Fruit fly (Drosophila melanogaster): ENCODE measurements around the gene CG10300.

Gene CG10300

DNA sequence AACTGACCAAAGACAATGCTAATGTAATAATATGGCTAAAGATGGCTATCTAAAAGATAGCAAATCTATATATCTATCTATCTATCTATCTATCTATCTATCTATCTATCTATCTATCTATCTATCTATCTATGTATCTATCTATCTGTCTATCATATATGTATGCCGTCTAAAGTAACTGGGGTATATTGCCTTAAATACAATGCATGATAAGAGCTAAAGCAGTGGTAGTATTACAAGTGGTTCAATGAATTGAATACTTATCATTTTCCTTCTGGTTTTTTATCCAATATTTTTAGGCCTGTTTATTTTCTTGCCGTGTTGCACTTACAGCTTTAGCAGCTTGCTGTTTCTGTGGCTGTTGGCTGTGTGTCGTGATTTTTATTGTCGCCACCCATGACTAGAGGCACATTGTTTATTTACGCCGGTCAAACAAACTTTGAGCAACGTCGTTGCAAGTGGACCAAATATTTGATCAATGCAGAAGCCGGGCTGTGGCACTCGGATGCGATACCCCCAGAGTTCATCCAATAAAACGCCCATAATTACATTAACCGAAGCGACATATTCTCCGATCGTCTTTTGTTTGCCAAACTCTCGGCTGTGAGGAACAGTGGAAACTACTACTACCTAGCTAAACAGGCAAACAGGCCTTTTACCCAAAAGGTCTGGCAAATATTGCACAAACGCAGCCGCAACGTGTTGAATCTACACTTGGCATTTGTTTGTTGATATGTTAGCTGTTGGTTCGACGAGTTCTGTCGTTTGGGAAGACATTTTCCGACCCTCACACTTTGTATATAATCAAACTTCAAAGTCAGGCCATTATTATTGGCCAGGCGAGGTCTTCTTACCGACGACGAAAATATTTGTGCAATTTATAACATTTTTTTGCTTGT, 26.6 kb downstream of the CG10300 start:
- TF ChIP-seq noc (tag; optimal IDR thresholded peaks at IDR 0.05) = no peak

DNA sequence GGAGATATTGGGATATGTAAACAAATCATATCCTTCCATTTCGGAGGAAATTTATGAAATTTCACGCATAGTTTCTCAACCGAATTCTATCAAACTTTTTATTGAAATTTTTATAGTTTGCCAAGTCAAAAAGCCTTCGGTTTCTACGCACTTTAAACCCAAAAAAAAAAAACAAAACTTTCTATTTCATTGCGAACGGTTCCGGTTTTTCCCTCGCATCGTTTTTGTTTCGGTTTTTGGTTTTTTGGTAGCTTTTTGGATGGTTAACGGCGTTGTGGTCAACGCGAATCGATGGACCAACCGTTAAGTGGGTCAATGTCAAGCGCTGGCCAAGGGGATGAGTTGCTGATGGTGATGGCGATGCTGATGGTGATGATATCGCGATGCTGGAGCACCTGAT, 29.6 kb downstream of the CG10300 start:
- TF ChIP-seq noc (tag; optimal IDR thresholded peaks at IDR 0.05) = no peak

DNA sequence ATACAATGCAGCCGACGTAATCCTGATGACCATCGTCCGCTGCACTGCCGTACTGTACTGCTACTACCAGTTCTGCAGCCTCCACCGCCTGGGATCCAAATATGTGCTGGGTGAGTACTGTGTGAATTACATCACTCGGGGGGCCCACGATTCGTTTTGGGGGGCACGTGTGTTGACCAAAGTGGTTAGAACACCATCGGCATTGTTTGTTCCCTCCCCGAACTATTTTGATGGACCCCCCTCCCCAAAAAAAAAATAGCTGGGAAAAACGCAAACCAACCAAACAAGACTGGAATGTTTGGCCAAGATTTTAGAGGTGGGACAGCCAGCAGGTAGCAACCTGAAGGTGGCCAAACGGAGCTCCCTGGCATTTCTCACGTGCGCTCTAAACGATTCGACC, 36.1 kb downstream of the CG10300 start:
- TF ChIP-seq noc (tag; optimal IDR thresholded peaks at IDR 0.05) = no peak

DNA sequence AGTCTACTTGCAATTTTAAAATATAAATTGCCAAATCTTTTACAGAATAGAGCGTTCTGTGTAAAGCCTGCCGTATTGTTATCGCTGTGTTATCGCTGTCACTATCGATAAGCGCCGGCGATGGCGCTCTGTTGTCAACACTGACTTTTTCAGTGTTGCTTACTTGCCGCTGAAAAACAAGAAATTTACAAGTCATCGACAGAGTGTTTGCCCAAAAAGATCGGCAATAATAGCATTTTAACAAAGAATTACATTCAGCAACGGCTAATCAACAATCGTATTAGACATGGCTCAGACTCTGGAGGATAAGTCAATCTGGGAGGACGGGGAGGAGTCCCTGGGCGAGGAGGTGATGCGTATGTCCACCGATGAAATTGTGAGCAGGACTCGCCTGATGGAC, 41.4 kb downstream of the CG10300 start, which contains the start of the genes RanBP3 and Rpt5:
Gene RanBP3 (minus strand): TSS at position 107 of the 400 bp plus-strand sequence.
Gene Rpt5 (plus strand): TSS at position 149 of the 400 bp plus-strand sequence.
- peak; percentile 64 for TF ChIP-seq noc (tag; optimal IDR thresholded peaks at IDR 0.05)

DNA sequence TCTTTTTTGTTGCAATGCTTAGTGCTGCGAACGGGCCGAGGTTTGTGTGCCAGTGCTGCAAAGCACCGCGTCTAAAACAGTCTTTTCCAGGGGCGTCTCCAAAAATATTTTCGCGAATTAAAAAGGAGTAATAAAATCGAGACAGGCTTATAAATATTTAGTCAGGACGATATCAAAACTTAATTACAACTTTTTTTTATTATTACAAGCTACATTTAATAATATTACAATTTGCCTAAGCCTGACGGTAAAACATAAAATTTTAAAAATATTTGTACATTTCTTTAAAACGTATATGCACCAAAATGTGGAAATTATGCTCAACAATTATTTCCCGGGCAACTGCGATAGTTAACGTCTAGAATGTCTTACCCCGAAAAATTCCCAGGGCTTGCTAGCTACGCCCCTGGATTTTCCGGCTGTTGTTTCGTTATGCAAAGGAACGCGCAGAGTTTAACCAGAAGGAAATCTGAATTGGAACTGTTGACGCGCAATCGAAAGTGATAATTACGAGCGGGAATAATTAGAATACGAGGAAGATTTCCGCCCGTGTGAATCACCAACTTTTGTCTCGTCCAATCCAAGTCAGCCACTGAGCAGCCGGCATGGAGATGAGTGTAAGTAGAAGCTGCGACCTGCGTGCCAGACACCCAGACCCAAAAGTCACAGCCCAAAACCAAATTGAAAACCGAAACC, 46.7 kb downstream of the CG10300 start, which contains the start of the genes PTPMT1 and Hrd3:
Gene PTPMT1 (plus strand): TSS at position 428 of the 696 bp plus-strand sequence.
Gene Hrd3 (minus strand): TSS at position 646 of the 696 bp plus-strand sequence.
- peak; percentile 99 for TF ChIP-seq noc (tag; optimal IDR thresholded peaks at IDR 0.05)

DNA sequence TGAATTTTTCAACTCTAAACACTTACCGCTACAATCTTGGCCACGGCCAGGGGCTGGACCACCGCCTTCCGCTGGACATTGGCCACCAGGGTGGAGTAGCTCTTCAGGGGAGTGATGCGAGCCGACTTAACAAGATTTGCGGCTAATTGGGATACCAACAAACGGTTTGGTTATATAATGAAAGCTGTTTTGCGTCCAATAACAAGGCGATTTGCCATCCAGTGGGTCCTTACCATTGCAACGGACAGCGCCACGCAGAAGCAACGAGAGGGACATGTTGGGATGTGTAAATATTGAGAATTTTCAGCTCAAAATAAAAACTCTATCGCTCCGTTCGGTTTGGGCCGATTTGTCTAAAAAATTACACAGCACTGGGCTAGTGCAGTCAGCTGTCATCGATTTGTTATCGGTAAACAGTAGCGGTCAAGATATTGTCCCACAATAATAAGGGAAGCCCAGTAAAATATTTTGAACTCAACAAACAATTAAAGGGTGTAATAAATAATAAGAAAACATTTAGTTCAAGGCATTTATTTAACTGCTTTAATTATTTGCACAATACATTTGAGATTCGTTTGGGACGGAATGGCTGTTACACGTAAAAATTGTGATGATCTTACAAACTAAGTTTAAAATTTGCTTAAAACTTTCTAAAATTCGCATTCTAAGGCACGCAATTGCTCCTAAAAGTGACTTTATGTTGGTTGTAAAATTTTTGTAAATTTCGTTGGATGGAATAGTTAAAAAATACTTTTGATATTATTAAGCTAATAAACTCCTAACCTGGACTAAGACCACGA, 49.1 kb downstream of the CG10300 start, which contains the start of gene SdhD:
Gene SdhD (minus strand): TSS at position 382 of the 800 bp plus-strand sequence.
- TF ChIP-seq noc (tag; optimal IDR thresholded peaks at IDR 0.05) = peak; percentile 7

Measured in whole organism, larva.